Fruit fly (Drosophila melanogaster) whole organism, embryonic: ENCODE results near the gene RhoGAP5A.
A peak's percentile ranks its signal among the peaks of the same experiment; 100 is the strongest.

Source experiments
- CG10147 ChIP-seq: fragments of 200-800 bp; sonication (Bioruptor generic); optimal IDR thresholded peaks from 2 replicates; lab custom pipeline; 2019; ENCODE audit warnings: missing biosample characterization, mild to moderate bottlenecking, missing genetic modification characterization, moderate library complexity
- CG1024 ChIP-seq: fragments of 200-800 bp; sonication (Bioruptor generic); IDR thresholded peaks from 2 replicates; pipeline ENCODE4 v1.3.6; 2022; ENCODE audit warnings: missing biosample characterization, missing genetic modification characterization
- CG10565 ChIP-seq: fragments of 200-800 bp; sonication (Bioruptor generic); optimal IDR thresholded peaks from 3 replicates; lab custom pipeline; 2016; ENCODE audit warnings: missing biosample characterization, mild to moderate bottlenecking, missing genetic modification characterization
- CG12071 ChIP-seq: fragments of 200-800 bp; sonication (Bioruptor generic); optimal IDR thresholded peaks from 3 replicates; lab custom pipeline; 2018; ENCODE audit warnings: missing biosample characterization, mild to moderate bottlenecking, missing genetic modification characterization
- CG12744 ChIP-seq: fragments of 200-800 bp; sonication (Bioruptor generic); optimal IDR thresholded peaks from 2 replicates; lab custom pipeline; 2016; ENCODE audit warnings: missing biosample characterization, missing genetic modification characterization
- CG13894 ChIP-seq: fragments of 200-800 bp; sonication (Bioruptor generic); optimal IDR thresholded peaks from 3 replicates; lab custom pipeline; 2018; ENCODE audit warnings: missing biosample characterization, mild to moderate bottlenecking, missing genetic modification characterization, moderate library complexity
- CG14965 ChIP-seq: fragments of 200-800 bp; sonication (Bioruptor generic); optimal IDR thresholded peaks from 2 replicates; lab custom pipeline; 2016; ENCODE audit warnings: missing biosample characterization, missing genetic modification characterization, borderline replicate concordance
- CG1832 ChIP-seq: fragments of 200-800 bp; sonication (Bioruptor generic); optimal IDR thresholded peaks from 2 replicates; lab custom pipeline; 2017; ENCODE audit warnings: missing biosample characterization, mild to moderate bottlenecking, missing genetic modification characterization, inconsistent platforms
- CG2116 ChIP-seq: fragments of 200-800 bp; sonication (Bioruptor generic); optimal IDR thresholded peaks from 3 replicates; lab custom pipeline; 2018; ENCODE audit warnings: missing biosample characterization, mild to moderate bottlenecking, missing genetic modification characterization
- CG2875 ChIP-seq: fragments of 200-800 bp; sonication (Bioruptor generic); optimal IDR thresholded peaks from 2 replicates; lab custom pipeline; 2017; ENCODE audit warnings: missing biosample characterization, mild to moderate bottlenecking, missing genetic modification characterization, missing genetic modification reagents
- CG32767 ChIP-seq: fragments of 200-800 bp; sonication (Bioruptor generic); IDR thresholded peaks from 2 replicates; pipeline ENCODE4 v1.3.6; 2022; ENCODE audit warnings: missing biosample characterization, missing genetic modification characterization
- CG4707 ChIP-seq: fragments of 200-800 bp; sonication (Bioruptor generic); optimal IDR thresholded peaks from 2 replicates; lab custom pipeline; 2018; ENCODE audit warnings: missing biosample characterization, mild to moderate bottlenecking, missing genetic modification characterization, moderate library complexity
- CG4730 ChIP-seq: fragments of 200-800 bp; sonication (Bioruptor generic); IDR thresholded peaks from 2 replicates; pipeline ENCODE4 v1.3.6; 2022; ENCODE audit warnings: missing biosample characterization, missing genetic modification characterization
- CG6854 ChIP-seq: fragments of 200-800 bp; sonication (Bioruptor generic); optimal IDR thresholded peaks from 3 replicates; lab custom pipeline; 2017; ENCODE audit warnings: missing biosample characterization, mild to moderate bottlenecking, missing genetic modification characterization
- CG9932 ChIP-seq: fragments of 200-800 bp; sonication (Bioruptor generic); IDR thresholded peaks from 2 replicates; pipeline ENCODE4 v1.3.6; 2022; ENCODE audit warnings: missing biosample characterization, missing genetic modification characterization
- CTCF ChIP-seq: fragments of 200-800 bp; sonication (Bioruptor generic); optimal IDR thresholded peaks from 2 replicates; lab custom pipeline; 2017; ENCODE audit warnings: missing biosample characterization, mild to moderate bottlenecking, missing genetic modification characterization, moderate library complexity
- Camta ChIP-seq: fragments of 200-800 bp; sonication (Bioruptor generic); optimal IDR thresholded peaks from 2 replicates; lab custom pipeline; 2016; ENCODE audit warnings: missing biosample characterization, missing genetic modification characterization
- Chrac-16 ChIP-seq: fragments of 200-800 bp; sonication (Bioruptor generic); optimal IDR thresholded peaks from 3 replicates; lab custom pipeline; 2016; ENCODE audit warnings: missing biosample characterization, missing genetic modification characterization
- Hmx ChIP-seq: fragments of 200-800 bp; sonication (Bioruptor generic); optimal IDR thresholded peaks from 2 replicates; lab custom pipeline; 2016; ENCODE audit warnings: missing biosample characterization, missing genetic modification characterization
- Hr3 ChIP-seq: fragments of 200-800 bp; sonication (Bioruptor generic); optimal IDR thresholded peaks from 3 replicates; lab custom pipeline; 2016; ENCODE audit warnings: missing biosample characterization, missing genetic modification characterization
- Hr39 ChIP-seq: fragments of >200 bp; optimal IDR thresholded peaks from 2 replicates; lab custom pipeline; 2017
- Med ChIP-seq: fragments of 200-800 bp; sonication (Bioruptor generic); peaks from one replicate; lab custom pipeline; 2016; ENCODE audit warnings: missing biosample characterization, missing genetic modification characterization, mild to moderate bottlenecking, inconsistent platforms, moderate library complexity
- Mes4 ChIP-seq: fragments of 200-800 bp; sonication (Bioruptor generic); optimal IDR thresholded peaks from 2 replicates; lab custom pipeline; 2016; ENCODE audit warnings: missing biosample characterization, missing genetic modification characterization
- NFAT ChIP-seq: fragments of 200-800 bp; sonication (Bioruptor generic); IDR thresholded peaks from 2 replicates; pipeline ENCODE4 v1.3.6; 2022; ENCODE audit warnings: missing biosample characterization, missing genetic modification characterization
- Nf-YA ChIP-seq: fragments of 200-800 bp; sonication (Bioruptor generic); IDR thresholded peaks from 2 replicates; pipeline ENCODE4 v1.3.6; 2022; ENCODE audit warnings: missing biosample characterization, missing genetic modification characterization
- Sin3A ChIP-seq: fragments of >200 bp; optimal IDR thresholded peaks from 2 replicates; lab custom pipeline; 2018
- Trl ChIP-seq, 3 experiments: fragments of >200 bp in 2 of 3; fragments of 200-800 bp in 1 of 3; sonication (Bioruptor generic) in 1 of 3; optimal IDR thresholded peaks; 2 replicates in 1 of 3; 3 replicates in 2 of 3; lab custom pipeline; 2016 to 2017; ENCODE audit warnings: missing biosample characterization in 1 of 3, missing genetic modification characterization in 1 of 3
- abd-A ChIP-seq: fragments of 200-800 bp; sonication (Bioruptor generic); optimal IDR thresholded peaks from 3 replicates; lab custom pipeline; 2019; ENCODE audit warnings: missing biosample characterization, mild to moderate bottlenecking, missing genetic modification characterization, moderate library complexity
- bowl ChIP-seq: fragments of 200-800 bp; sonication (Bioruptor generic); IDR thresholded peaks from 2 replicates; pipeline ENCODE4 v1.3.6; 2022; ENCODE audit warnings: missing biosample characterization, missing genetic modification characterization
- cas ChIP-seq: fragments of 200-800 bp; sonication (Bioruptor generic); IDR thresholded peaks from 2 replicates; pipeline ENCODE4 v1.3.6; 2022; ENCODE audit warnings: missing biosample characterization, missing genetic modification characterization
- crol ChIP-seq: fragments of 200-800 bp; sonication (Bioruptor generic); IDR thresholded peaks from 2 replicates; pipeline ENCODE4 v1.3.6; 2022; ENCODE audit warnings: missing biosample characterization, missing genetic modification characterization
- dpn ChIP-seq, 2 experiments: fragments of 200-800 bp; sonication (Bioruptor generic); optimal IDR thresholded peaks; 3 replicates each; lab custom pipeline; 2016; ENCODE audit warnings: missing biosample characterization in 2 of 2, missing genetic modification characterization in 2 of 2
- ewg ChIP-seq: fragments of 200-800 bp; sonication (Bioruptor generic); optimal IDR thresholded peaks from 3 replicates; lab custom pipeline; 2017; ENCODE audit warnings: mild to moderate bottlenecking, missing biosample characterization, missing genetic modification reagents, missing genetic modification characterization
- fd64A ChIP-seq: fragments of 200-800 bp; sonication (Bioruptor generic); optimal IDR thresholded peaks from 3 replicates; lab custom pipeline; 2018; ENCODE audit warnings: missing biosample characterization, mild to moderate bottlenecking, missing genetic modification characterization
- gem ChIP-seq: fragments of 200-800 bp; sonication (Bioruptor generic); optimal IDR thresholded peaks from 2 replicates; lab custom pipeline; 2019; ENCODE audit warnings: missing biosample characterization, mild to moderate bottlenecking, missing genetic modification characterization, moderate library complexity
- ham ChIP-seq: fragments of 200-800 bp; sonication (Bioruptor generic); IDR thresholded peaks from 2 replicates; pipeline ENCODE4 v1.3.6; 2022; ENCODE audit warnings: missing biosample characterization, missing genetic modification characterization
- hkb ChIP-seq, 2 experiments: fragments of 200-800 bp in 1 of 2; fragments of >200 bp in 1 of 2; sonication (Bioruptor generic) in 1 of 2; IDR thresholded peaks in 1 of 2; optimal IDR thresholded peaks in 1 of 2; 2 replicates each; pipeline versions ENCODE4 v1.3.6 to Lab custom; 2017 to 2022; ENCODE audit warnings: missing biosample characterization in 1 of 2, missing genetic modification characterization in 1 of 2
- kah ChIP-seq: fragments of 200-800 bp; sonication (Bioruptor generic); optimal IDR thresholded peaks from 2 replicates; lab custom pipeline; 2018; ENCODE audit warnings: missing biosample characterization, mild to moderate bottlenecking, missing genetic modification characterization
- kay ChIP-seq: fragments of 200-800 bp; sonication (Bioruptor generic); optimal IDR thresholded peaks from 2 replicates; lab custom pipeline; 2016; ENCODE audit warnings: missing biosample characterization, missing genetic modification characterization
- lilli ChIP-seq: fragments of 200-800 bp; sonication (Bioruptor generic); optimal IDR thresholded peaks from 3 replicates; lab custom pipeline; 2016; ENCODE audit warnings: missing biosample characterization, missing genetic modification characterization
- nmo ChIP-seq: fragments of 200-800 bp; sonication (Bioruptor generic); optimal IDR thresholded peaks from 2 replicates; lab custom pipeline; 2018; ENCODE audit warnings: missing biosample characterization, mild to moderate bottlenecking, missing genetic modification characterization, moderate library complexity
- nom ChIP-seq: fragments of 200-800 bp; sonication (Bioruptor generic); optimal IDR thresholded peaks from 2 replicates; lab custom pipeline; 2017; ENCODE audit warnings: missing biosample characterization, missing genetic modification characterization, mild to moderate bottlenecking, moderate library complexity, missing genetic modification reagents
- salm ChIP-seq: fragments of 200-800 bp; sonication (Bioruptor generic); optimal IDR thresholded peaks from 2 replicates; lab custom pipeline; 2018; ENCODE audit warnings: missing biosample characterization, mild to moderate bottlenecking, missing genetic modification characterization
- trem ChIP-seq: fragments of 200-800 bp; optimal IDR thresholded peaks from 3 replicates; lab custom pipeline; 2019; ENCODE audit warnings: missing biosample characterization, mild to moderate bottlenecking, missing genetic modification characterization, moderate library complexity

Gene RhoGAP5A

DNA sequence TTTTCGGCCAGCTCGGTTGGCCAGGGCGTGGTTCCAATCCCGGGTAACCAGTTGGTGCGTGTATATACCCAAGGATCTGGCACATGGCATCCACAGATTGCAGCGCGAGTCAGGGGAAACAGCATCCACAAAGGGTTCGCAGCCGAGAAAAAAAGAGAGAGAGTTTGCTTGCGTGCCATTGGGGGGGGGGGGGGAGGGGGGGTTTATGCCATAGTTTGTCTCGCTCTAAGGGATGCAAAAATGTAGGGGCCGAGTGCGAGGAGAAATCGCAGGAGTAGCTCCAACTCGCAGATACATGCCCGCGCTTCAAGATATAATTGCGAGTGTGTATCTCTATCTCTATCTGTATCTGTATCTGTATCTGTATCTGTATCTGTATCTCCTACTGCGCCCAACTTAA, 31.4 kb upstream of the RhoGAP5A start:
- no peak for TF ChIP-seq CG12071 (GFP tag; lab: Kevin White, UChicago)
- TF ChIP-seq kah: no peak
- TF ChIP-seq lilli: no peak
- no peak for TF ChIP-seq CG1024 (GFP tag; lab: Robert Waterston, UW)
- TF ChIP-seq nom (GFP tag; lab: Kevin White, UChicago): no peak
- TF ChIP-seq CG10147 (GFP tag; lab: Kevin White, UChicago): no peak
- no peak for TF ChIP-seq Chrac-16
- peak; percentile 24 for TF ChIP-seq CG13894
- TF ChIP-seq CG1832 (GFP tag; lab: Kevin White, UChicago): peak; percentile 39
- no peak for TF ChIP-seq ham (GFP tag; lab: Robert Waterston, UW)
- peak; percentile 10 for TF ChIP-seq abd-A (tag; lab: Kevin White, UChicago)
- no peak for TF ChIP-seq CG12744 (GFP tag; lab: Kevin White, UChicago)
- no peak for TF ChIP-seq CG2875
- TF ChIP-seq CG6854 (GFP tag; lab: Kevin White, UChicago): no peak
- TF ChIP-seq CG4707 (GFP tag; lab: Kevin White, UChicago): no peak
- TF ChIP-seq Trl (optimal IDR thresholded peaks at IDR 0.05; lab: Kevin White, UChicago): peak in 1 of 2 experiments; percentile 4
- no peak for TF ChIP-seq Trl (GFP tag; optimal IDR thresholded peaks at IDR 0.05; lab: Kevin White, UChicago)
- TF ChIP-seq CTCF (GFP tag; lab: Kevin White, UChicago): no peak
- TF ChIP-seq CG2116 (GFP tag; lab: Kevin White, UChicago): no peak
- no peak for TF ChIP-seq CG14965 (GFP tag; lab: Kevin White, UChicago)
- peak; percentile 66; the same call in 1 of the 2 replicates for TF ChIP-seq crol
- TF ChIP-seq gem (tag; lab: Kevin White, UChicago): no peak
- TF ChIP-seq Sin3A (lab: Kevin White, UChicago): no peak
- no peak for TF ChIP-seq trem (tag; lab: Kevin White, UChicago)
- TF ChIP-seq Med: peak; percentile 34
- TF ChIP-seq hkb (optimal IDR thresholded peaks at IDR 0.05; lab: Kevin White, UChicago): no peak
- no peak for TF ChIP-seq hkb (GFP tag; IDR thresholded peaks at IDR 0.05; lab: Robert Waterston, UW)
- no peak for TF ChIP-seq Hmx (GFP tag; lab: Kevin White, UChicago)
- no peak for TF ChIP-seq Camta (GFP tag; lab: Kevin White, UChicago)
- TF ChIP-seq dpn (GFP tag; optimal IDR thresholded peaks at IDR 0.05; lab: Kevin White, UChicago): no peak
- TF ChIP-seq nmo (GFP tag; lab: Kevin White, UChicago): no peak
- peak; percentile 74 for TF ChIP-seq Hr39
- no peak for TF ChIP-seq cas (GFP tag; lab: Robert Waterston, UW)
- TF ChIP-seq CG9932: no peak
- TF ChIP-seq CG4730 (GFP tag; lab: Robert Waterston, UW): no peak
- TF ChIP-seq Mes4: no peak
- TF ChIP-seq salm (tag; lab: Kevin White, UChicago): no peak
- no peak for TF ChIP-seq Nf-YA (GFP tag; lab: Robert Waterston, UW)
- TF ChIP-seq kay (GFP tag; lab: Kevin White, UChicago): no peak
- TF ChIP-seq CG10565 (GFP tag; lab: Kevin White, UChicago): no peak
- TF ChIP-seq Hr3: no peak
- TF ChIP-seq bowl: no peak

DNA sequence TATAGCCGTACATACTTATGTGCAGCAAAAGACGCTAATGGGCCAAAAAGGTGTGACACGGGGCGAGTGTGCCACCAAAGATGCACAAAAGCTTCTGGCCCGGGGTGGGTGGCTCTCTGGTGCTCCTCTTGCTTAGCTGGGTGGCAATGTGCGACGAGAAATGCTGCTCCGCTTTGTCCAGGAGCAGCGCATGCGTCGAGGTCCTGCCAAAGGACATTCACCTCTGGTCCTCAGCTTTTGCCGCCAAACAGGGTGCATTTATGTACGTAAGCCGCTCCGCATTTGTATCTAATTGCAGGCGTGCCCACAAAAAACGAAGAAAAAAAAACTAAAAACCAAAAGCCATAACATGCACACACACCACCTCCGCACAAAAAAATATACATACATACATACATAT, 30.8 kb upstream of the RhoGAP5A start:
- TF ChIP-seq fd64A (GFP tag; lab: Kevin White, UChicago) (no peak), NFAT (no peak), ewg (GFP tag; lab: Kevin White, UChicago) (peak; percentile 60), CG32767 (GFP tag; lab: Robert Waterston, UW) (0 out of 2 replicates have a peak, but pooled peaks have one; percentile 8)
